Fruit fly (Drosophila melanogaster) whole organism, embryonic: ENCODE data around the gene CG6652.

Experiments used
- Bdp1 ChIP-seq: fragments of 200-800 bp; sonication (Bioruptor generic); optimal IDR thresholded peaks from 3 replicates; lab custom pipeline; 2016; ENCODE audit warnings: missing biosample characterization, missing genetic modification characterization
- CG18764 ChIP-seq: fragments of 200-800 bp; sonication (Bioruptor generic); optimal IDR thresholded peaks from 3 replicates; lab custom pipeline; 2016; ENCODE audit warnings: missing biosample characterization, missing genetic modification characterization
- CG3838 ChIP-seq: fragments of 200-800 bp; sonication (Bioruptor generic); optimal IDR thresholded peaks from 3 replicates; lab custom pipeline; 2016; ENCODE audit warnings: missing biosample characterization, missing genetic modification characterization
- Hsf ChIP-seq: fragments of 200-800 bp; sonication (Bioruptor generic); optimal IDR thresholded peaks from 3 replicates; lab custom pipeline; 2016; ENCODE audit warnings: missing biosample characterization, missing genetic modification characterization
- Poxn ChIP-seq: fragments of 200-800 bp; sonication (Bioruptor generic); IDR thresholded peaks from 2 replicates; pipeline ENCODE4 v1.3.6; 2022; ENCODE audit warnings: missing biosample characterization, missing genetic modification characterization
- eyg ChIP-seq: fragments of 200-800 bp; sonication (Bioruptor generic); optimal IDR thresholded peaks from 3 replicates; lab custom pipeline; 2016; ENCODE audit warnings: missing biosample characterization, missing genetic modification characterization
- gem ChIP-seq: fragments of 200-800 bp; sonication (Bioruptor generic); optimal IDR thresholded peaks from 2 replicates; lab custom pipeline; 2019; ENCODE audit warnings: missing biosample characterization, mild to moderate bottlenecking, missing genetic modification characterization, moderate library complexity
- insv ChIP-seq, 2 experiments: fragments of 200-800 bp; sonication (Bioruptor generic); optimal IDR thresholded peaks; 3 replicates each; lab custom pipeline; 2016 to 2018; ENCODE audit warnings: missing biosample characterization in 2 of 2, missing genetic modification characterization in 2 of 2

- no peak for TF ChIP-seq Bdp1
- TF ChIP-seq gem, result no peak
- TF ChIP-seq CG18764, result no peak
- TF ChIP-seq eyg, result no peak
- peak; percentile 15 for TF ChIP-seq Hsf (GFP tag; lab: Kevin White, UChicago)
- no peak for TF ChIP-seq insv (GFP tag; optimal IDR thresholded peaks at IDR 0.05; lab: Kevin White, UChicago)
- TF ChIP-seq CG3838 (GFP tag; lab: Kevin White, UChicago), result no peak
- no peak for TF ChIP-seq Poxn
Observed at dm6 chr3L:16989169-16989568, 33.5 kb downstream of the CG6652 start.
